Worm (Caenorhabditis elegans): ENCODE results near the gene pat-9.

Gene pat-9

ce11 chrX:16545641-16546040, 9.0 kb downstream of the pat-9 start:
- TF ChIP-seq pax-1 (tag; optimal IDR thresholded peaks at IDR 0.05) (no peak), unc-42 (tag; optimal IDR thresholded peaks at IDR 0.05) (no peak), ahr-1 (tag; optimal IDR thresholded peaks at IDR 0.05) (no peak), ceh-22 (tag; optimal IDR thresholded peaks at IDR 0.05) (no peak), ttx-3 (tag; optimal IDR thresholded peaks at IDR 0.05) (no peak), tbx-7 (tag; optimal IDR thresholded peaks at IDR 0.05) (no peak), npax-4 (tag; optimal IDR thresholded peaks at IDR 0.05) (no peak), fax-1 (tag; optimal IDR thresholded peaks at IDR 0.05) (no peak)

ce11 chrX:16546135-16546534, 9.4 kb downstream of the pat-9 start:
- TF ChIP-seq nfya-1 (tag; optimal IDR thresholded peaks at IDR 0.05) (no peak), fkh-10 (GFP tag; optimal IDR thresholded peaks at IDR 0.05) (no peak), ceh-19 (GFP tag; optimal IDR thresholded peaks at IDR 0.05) (no peak), ceh-22 (tag; optimal IDR thresholded peaks at IDR 0.05) (no peak), Y22D7AL.16 (tag; optimal IDR thresholded peaks at IDR 0.05) (no peak), ceh-48 (tag; optimal IDR thresholded peaks at IDR 0.05) (no peak), ceh-45 (GFP tag; IDR thresholded peaks at IDR 0.05) (no peak), pros-1 (tag; optimal IDR thresholded peaks at IDR 0.05) (no peak), pat-9 (tag; optimal IDR thresholded peaks at IDR 0.05) (no peak), madf-2 (tag; optimal IDR thresholded peaks at IDR 0.05) (no peak), lin-11 (tag; optimal IDR thresholded peaks at IDR 0.05) (no peak), syd-9 (tag; optimal IDR thresholded peaks at IDR 0.05) (no peak), F13H6.1 (tag; optimal IDR thresholded peaks at IDR 0.05) (no peak), C08G9.2 (tag; optimal IDR thresholded peaks at IDR 0.05) (no peak), pqm-1 (tag; optimal IDR thresholded peaks at IDR 0.05) (no peak), elt-4 (tag; optimal IDR thresholded peaks at IDR 0.05) (no peak), fax-1 (tag; optimal IDR thresholded peaks at IDR 0.05) (no peak), sdc-2 (tag; optimal IDR thresholded peaks at IDR 0.05) (no peak)

- TF ChIP-seq unc-42 (tag; optimal IDR thresholded peaks at IDR 0.05) (no peak), pag-3 (tag; optimal IDR thresholded peaks at IDR 0.05; ENCODE audit: borderline replicate concordance) (no peak), ceh-48 (tag; optimal IDR thresholded peaks at IDR 0.05) (no peak), C08G9.2 (tag; optimal IDR thresholded peaks at IDR 0.05) (no peak), odd-2 (tag; optimal IDR thresholded peaks at IDR 0.05) (no peak), syd-9 (tag; optimal IDR thresholded peaks at IDR 0.05) (no peak), lim-6 (tag; optimal IDR thresholded peaks at IDR 0.05) (no peak), F13H6.1 (tag; optimal IDR thresholded peaks at IDR 0.05) (no peak), hlh-6 (tag; optimal IDR thresholded peaks at IDR 0.05) (no peak)
Observed at ce11 chrX:16548290-16548689, 11.6 kb downstream of the pat-9 start.

- TF ChIP-seq dve-1 (tag; optimal IDR thresholded peaks at IDR 0.05) (no peak), sdc-2 (tag; optimal IDR thresholded peaks at IDR 0.05) (no peak), ceh-31 (tag; optimal IDR thresholded peaks at IDR 0.05) (no peak), K09A11.1 (tag; optimal IDR thresholded peaks at IDR 0.05; ENCODE audit: insufficient read depth) (no peak), ceh-18 (tag; optimal IDR thresholded peaks at IDR 0.05) (no peak), pax-1 (tag; optimal IDR thresholded peaks at IDR 0.05) (no peak), ceh-48 (tag; optimal IDR thresholded peaks at IDR 0.05) (no peak)
Observed at ce11 chrX:16550551-16550950, 13.9 kb downstream of the pat-9 start.

ce11 chrX:16551318-16551717, 14.6 kb downstream of the pat-9 start:
- TF ChIP-seq pat-9 (tag; optimal IDR thresholded peaks at IDR 0.05) (peak; percentile 11), ceh-34 (tag; optimal IDR thresholded peaks at IDR 0.05) (no peak), ets-4 (tag; optimal IDR thresholded peaks at IDR 0.05) (no peak), dmd-4 (tag; optimal IDR thresholded peaks at IDR 0.05; ENCODE audit: borderline replicate concordance) (no peak), ceh-48 (tag; optimal IDR thresholded peaks at IDR 0.05) (no peak), gmeb-2 (tag; optimal IDR thresholded peaks at IDR 0.05) (peak; percentile 41), F13H6.1 (tag; optimal IDR thresholded peaks at IDR 0.05) (no peak), unc-86 (tag; optimal IDR thresholded peaks at IDR 0.05) (peak; percentile 6), elt-4 (tag; optimal IDR thresholded peaks at IDR 0.05) (no peak), hlh-13 (GFP tag; optimal IDR thresholded peaks at IDR 0.05) (peak; percentile 20), unc-3 (GFP tag; conservative IDR thresholded peaks at IDR 0.05) (0 out of 2 replicates have a peak, but pooled peaks have one; percentile 29), unc-3 (tag; optimal IDR thresholded peaks at IDR 0.05) (no peak), C38D4.7 (GFP tag; optimal IDR thresholded peaks at IDR 0.05) (peak; percentile 38), nfya-1 (tag; optimal IDR thresholded peaks at IDR 0.05) (peak; percentile 6), ceh-45 (GFP tag; IDR thresholded peaks at IDR 0.05) (no peak), ceh-6 (GFP tag; optimal IDR thresholded peaks at IDR 0.05) (peak; percentile 12), nhr-232 (tag; optimal IDR thresholded peaks at IDR 0.05) (no peak)

Data from whole organism, late embryonic.